Worm (Caenorhabditis elegans): Measurements from ENCODE around the gene sdz-15.

Gene sdz-15

DNA sequence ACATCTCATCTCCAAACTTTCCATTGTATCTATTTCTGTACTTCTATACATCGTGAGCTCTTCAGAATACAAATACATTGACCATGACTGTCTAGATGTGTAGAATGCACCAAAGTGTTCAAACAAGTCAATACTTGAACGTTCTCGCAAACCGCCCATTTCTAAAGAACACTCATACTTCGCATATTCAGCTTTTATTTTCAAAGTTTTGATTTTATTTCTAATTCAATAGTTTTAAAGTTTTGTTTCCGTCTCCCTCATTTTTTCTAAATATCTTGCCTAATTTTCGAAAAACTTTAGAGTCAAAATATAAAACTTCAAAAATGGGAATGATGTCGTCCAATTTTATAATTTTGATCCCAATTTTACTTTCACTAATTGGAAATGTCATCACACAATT is 29.6 kb downstream of the sdz-15 start, which contains the start of gene pqn-10:
TSS of gene pqn-10 (plus strand) at position 301 of the 400 bp plus-strand sequence.
- no peak for TF ChIP-seq ceh-48 (tag; optimal IDR thresholded peaks at IDR 0.05)
- no peak for TF ChIP-seq che-1 (tag; optimal IDR thresholded peaks at IDR 0.05)
- TF ChIP-seq ttx-3 (tag; optimal IDR thresholded peaks at IDR 0.05): no peak
- no peak for TF ChIP-seq unc-86 (tag; optimal IDR thresholded peaks at IDR 0.05)
- no peak for TF ChIP-seq tbx-7 (tag; optimal IDR thresholded peaks at IDR 0.05)
- TF ChIP-seq ceh-19 (GFP tag; optimal IDR thresholded peaks at IDR 0.05): no peak
- TF ChIP-seq lim-6 (tag; optimal IDR thresholded peaks at IDR 0.05): no peak
- no peak for TF ChIP-seq ahr-1 (tag; optimal IDR thresholded peaks at IDR 0.05)
- no peak for TF ChIP-seq fax-1 (tag; optimal IDR thresholded peaks at IDR 0.05)
- TF ChIP-seq elt-2 (tag; optimal IDR thresholded peaks at IDR 0.05): no peak
- no peak for TF ChIP-seq sox-2 (GFP tag; IDR thresholded peaks at IDR 0.05)
- TF ChIP-seq rnt-1 (tag; optimal IDR thresholded peaks at IDR 0.05): no peak
- no peak for TF ChIP-seq hlh-6 (tag; optimal IDR thresholded peaks at IDR 0.05)
- no peak for TF ChIP-seq eyg-1 (tag; optimal IDR thresholded peaks at IDR 0.05)

ce11 chrIII:6531099-6531498 is 32.8 kb downstream of the sdz-15 start, which contains the start of gene C09E7.11:
C09E7.11 (plus strand) TSS chrIII:6531399.
- TF ChIP-seq syd-9 (tag; optimal IDR thresholded peaks at IDR 0.05) (no peak), sox-4 (tag; optimal IDR thresholded peaks at IDR 0.05) (no peak), che-1 (tag; optimal IDR thresholded peaks at IDR 0.05) (no peak), ceh-34 (tag; optimal IDR thresholded peaks at IDR 0.05) (no peak), T23F11.4 (GFP tag; optimal IDR thresholded peaks at IDR 0.05) (no peak), F13H6.1 (tag; optimal IDR thresholded peaks at IDR 0.05) (no peak), pha-2 (tag; optimal IDR thresholded peaks at IDR 0.05) (no peak), ceh-45 (GFP tag; IDR thresholded peaks at IDR 0.05) (no peak), fax-1 (tag; optimal IDR thresholded peaks at IDR 0.05) (no peak), madf-2 (tag; optimal IDR thresholded peaks at IDR 0.05) (no peak), nhr-11 (tag; optimal IDR thresholded peaks at IDR 0.05) (no peak), C08G9.2 (tag; optimal IDR thresholded peaks at IDR 0.05) (no peak), dmd-4 (tag; optimal IDR thresholded peaks at IDR 0.05; ENCODE audit: borderline replicate concordance) (no peak), pros-1 (tag; optimal IDR thresholded peaks at IDR 0.05) (no peak), zip-5 (tag; optimal IDR thresholded peaks at IDR 0.05) (no peak), elt-4 (tag; optimal IDR thresholded peaks at IDR 0.05) (no peak), hlh-6 (tag; optimal IDR thresholded peaks at IDR 0.05) (no peak), K02D7.2 (tag; optimal IDR thresholded peaks at IDR 0.05) (no peak), pha-4 (tag; optimal IDR thresholded peaks at IDR 0.05) (no peak), pqm-1 (tag; optimal IDR thresholded peaks at IDR 0.05) (no peak)

DNA sequence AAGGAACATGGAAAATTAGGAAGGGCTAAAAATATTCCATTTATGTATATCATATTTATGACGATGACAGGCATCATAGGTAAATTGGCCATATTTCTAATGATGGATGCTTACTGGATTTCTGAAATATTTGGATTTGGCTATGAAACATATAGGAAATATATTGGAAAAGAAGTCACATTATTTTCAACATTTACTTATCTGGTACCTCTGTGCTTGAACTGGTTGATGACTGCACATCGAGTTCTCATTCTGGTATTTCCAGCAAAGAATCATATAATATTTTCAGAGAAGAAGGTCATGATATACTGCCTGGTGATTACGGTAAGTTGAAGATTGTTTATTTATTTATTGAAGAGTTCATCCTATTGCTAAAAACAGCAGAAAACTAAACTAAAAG is 34.4 kb downstream of the sdz-15 start, which contains the start of gene srxa-5:
TSS of gene srxa-5 (plus strand) at position 301 of the 400 bp plus-strand sequence.
- no peak for TF ChIP-seq zip-5 (tag; optimal IDR thresholded peaks at IDR 0.05)
- no peak for TF ChIP-seq ttx-3 (tag; optimal IDR thresholded peaks at IDR 0.05)
- TF ChIP-seq tbx-7 (tag; optimal IDR thresholded peaks at IDR 0.05): no peak
- no peak for TF ChIP-seq lin-11 (tag; optimal IDR thresholded peaks at IDR 0.05)
- TF ChIP-seq nfya-1 (tag; optimal IDR thresholded peaks at IDR 0.05): no peak
- TF ChIP-seq sox-4 (tag; optimal IDR thresholded peaks at IDR 0.05): no peak
- TF ChIP-seq ceh-14 (tag; optimal IDR thresholded peaks at IDR 0.05): no peak
- no peak for TF ChIP-seq hlh-15 (tag; optimal IDR thresholded peaks at IDR 0.05)
- TF ChIP-seq ceh-18 (tag; optimal IDR thresholded peaks at IDR 0.05): no peak
- no peak for TF ChIP-seq ets-4 (tag; optimal IDR thresholded peaks at IDR 0.05)
- TF ChIP-seq unc-3 (GFP tag; conservative IDR thresholded peaks at IDR 0.05): no peak
- TF ChIP-seq unc-3 (tag; optimal IDR thresholded peaks at IDR 0.05): no peak
- TF ChIP-seq K09A11.1 (tag; optimal IDR thresholded peaks at IDR 0.05; ENCODE audit: insufficient read depth): no peak
- no peak for TF ChIP-seq fax-1 (tag; optimal IDR thresholded peaks at IDR 0.05)
- no peak for TF ChIP-seq syd-9 (tag; optimal IDR thresholded peaks at IDR 0.05)
- TF ChIP-seq fkh-10 (GFP tag; optimal IDR thresholded peaks at IDR 0.05): no peak
- TF ChIP-seq lim-6 (tag; optimal IDR thresholded peaks at IDR 0.05): no peak
- no peak for TF ChIP-seq mec-3 (tag; optimal IDR thresholded peaks at IDR 0.05; ENCODE audit: borderline replicate concordance)

Measured in whole organism, late embryonic.